Fruit fly (Drosophila melanogaster) whole organism, embryonic: Measurements from ENCODE around the gene Vps39.

Source experiments
- Atf6 ChIP-seq: fragments of 200-800 bp; sonication (Bioruptor generic); IDR thresholded peaks from 2 replicates; pipeline ENCODE4 v1.3.6; 2022; ENCODE audit warnings: missing biosample characterization, missing genetic modification characterization
- B-H2 ChIP-seq: fragments of 200-800 bp; sonication (Bioruptor generic); optimal IDR thresholded peaks from 2 replicates; lab custom pipeline; 2018; ENCODE audit warnings: missing biosample characterization, mild to moderate bottlenecking, missing genetic modification characterization
- Bgb ChIP-seq: fragments of 200-800 bp; sonication (Bioruptor generic); IDR thresholded peaks from 2 replicates; pipeline ENCODE4 v1.3.6; 2022; ENCODE audit warnings: missing biosample characterization, missing genetic modification characterization; ENCODE audit not compliant: partially characterized antibody
- CG11696 ChIP-seq: fragments of 200-800 bp; sonication (Bioruptor generic); IDR thresholded peaks from 2 replicates; pipeline ENCODE4 v1.3.6; 2022; ENCODE audit warnings: missing biosample characterization, missing genetic modification characterization
- CG12104 ChIP-seq: fragments of 200-800 bp; sonication (Bioruptor generic); optimal IDR thresholded peaks from 3 replicates; lab custom pipeline; 2016; ENCODE audit warnings: missing biosample characterization, missing genetic modification characterization
- CG12219 ChIP-seq: fragments of 200-800 bp; sonication (Bioruptor generic); optimal IDR thresholded peaks from 3 replicates; lab custom pipeline; 2018; ENCODE audit warnings: missing biosample characterization, mild to moderate bottlenecking, missing genetic modification characterization
- CG15479 ChIP-seq: fragments of 200-800 bp; sonication (Bioruptor generic); optimal IDR thresholded peaks from 3 replicates; lab custom pipeline; 2019; ENCODE audit warnings: missing biosample characterization, mild to moderate bottlenecking, missing genetic modification characterization, moderate library complexity
- CG15696 ChIP-seq: fragments of 200-800 bp; sonication (Bioruptor generic); optimal IDR thresholded peaks from 2 replicates; lab custom pipeline; 2019; ENCODE audit warnings: missing biosample characterization, mild to moderate bottlenecking, missing genetic modification characterization, moderate library complexity
- CG16779 ChIP-seq: fragments of 200-800 bp; sonication (Bioruptor generic); IDR thresholded peaks from 2 replicates; pipeline ENCODE4 v1.3.6; 2022; ENCODE audit warnings: missing biosample characterization, missing genetic modification characterization
- CG17359 ChIP-seq: fragments of 200-800 bp; sonication (Bioruptor generic); optimal IDR thresholded peaks from 3 replicates; lab custom pipeline; 2018; ENCODE audit warnings: missing biosample characterization, mild to moderate bottlenecking, missing genetic modification characterization, moderate library complexity
- CG17912 ChIP-seq: fragments of 200-800 bp; sonication (Bioruptor generic); optimal IDR thresholded peaks from 2 replicates; lab custom pipeline; 2018; ENCODE audit warnings: missing biosample characterization, mild to moderate bottlenecking, missing genetic modification characterization
- CG18599 ChIP-seq: fragments of 200-800 bp; sonication (Bioruptor generic); optimal IDR thresholded peaks from 3 replicates; lab custom pipeline; 2017; ENCODE audit warnings: missing biosample characterization, missing genetic modification characterization, mild to moderate bottlenecking, moderate library complexity, missing genetic modification reagents
- CG18764 ChIP-seq: fragments of 200-800 bp; sonication (Bioruptor generic); optimal IDR thresholded peaks from 3 replicates; lab custom pipeline; 2016; ENCODE audit warnings: missing biosample characterization, missing genetic modification characterization
- CG2116 ChIP-seq: fragments of 200-800 bp; sonication (Bioruptor generic); optimal IDR thresholded peaks from 3 replicates; lab custom pipeline; 2018; ENCODE audit warnings: missing biosample characterization, mild to moderate bottlenecking, missing genetic modification characterization
- CG2199 ChIP-seq: fragments of 200-800 bp; sonication (Bioruptor generic); IDR thresholded peaks from 3 replicates; pipeline ENCODE4 v1.3.6; 2022; ENCODE audit warnings: missing biosample characterization, missing genetic modification characterization
- CG32532 ChIP-seq: fragments of 200-800 bp; sonication (Bioruptor generic); IDR thresholded peaks from 2 replicates; pipeline ENCODE4 v1.3.6; 2022; ENCODE audit warnings: missing biosample characterization, missing genetic modification characterization
- CG4282 ChIP-seq: fragments of 200-800 bp; sonication (Bioruptor generic); optimal IDR thresholded peaks from 2 replicates; lab custom pipeline; 2016; ENCODE audit warnings: missing biosample characterization, missing genetic modification characterization
- CG4328 ChIP-seq: fragments of 200-800 bp; sonication (Bioruptor generic); optimal IDR thresholded peaks from 3 replicates; lab custom pipeline; 2017; ENCODE audit warnings: missing biosample characterization, missing genetic modification reagents, missing genetic modification characterization
- CG4854 ChIP-seq: fragments of 200-800 bp; sonication (Bioruptor generic); optimal IDR thresholded peaks from 2 replicates; lab custom pipeline; 2016; ENCODE audit warnings: missing biosample characterization, missing genetic modification characterization, inconsistent platforms
- CG6175 ChIP-seq: fragments of 200-800 bp; sonication (Bioruptor generic); IDR thresholded peaks from 3 replicates; pipeline ENCODE4 v1.3.6; 2022; ENCODE audit warnings: missing biosample characterization, missing genetic modification characterization
- CG6654 ChIP-seq: fragments of 200-800 bp; sonication (Bioruptor generic); optimal IDR thresholded peaks from 2 replicates; lab custom pipeline; 2017; ENCODE audit warnings: missing biosample characterization, mild to moderate bottlenecking, missing genetic modification characterization
- CG6765 ChIP-seq: fragments of 200-800 bp; sonication (Bioruptor generic); optimal IDR thresholded peaks from 3 replicates; lab custom pipeline; 2017; ENCODE audit warnings: missing biosample characterization, mild to moderate bottlenecking, missing genetic modification characterization
- CG7987 ChIP-seq: fragments of 200-800 bp; sonication (Bioruptor generic); optimal IDR thresholded peaks from 2 replicates; lab custom pipeline; 2018; ENCODE audit warnings: missing biosample characterization, mild to moderate bottlenecking, missing genetic modification characterization, moderate library complexity
- CG8290 ChIP-seq, 3 experiments: fragments of 200-800 bp; sonication (Bioruptor generic); optimal IDR thresholded peaks; 2 replicates each; lab custom pipeline; 2016 to 2019; ENCODE audit warnings: missing biosample characterization in 3 of 3, missing genetic modification characterization in 3 of 3, mild to moderate bottlenecking in 2 of 3, moderate library complexity in 1 of 3
- CG9817 ChIP-seq: fragments of 200-800 bp; sonication (Bioruptor generic); optimal IDR thresholded peaks from 2 replicates; lab custom pipeline; 2018; ENCODE audit warnings: missing biosample characterization, mild to moderate bottlenecking, missing genetic modification characterization, moderate library complexity
- ERR ChIP-seq: fragments of 200-800 bp; sonication (Bioruptor generic); optimal IDR thresholded peaks from 2 replicates; lab custom pipeline; 2016; ENCODE audit warnings: missing biosample characterization, missing genetic modification characterization
- HLH54F ChIP-seq: fragments of 200-800 bp; sonication (Bioruptor generic); optimal IDR thresholded peaks from 3 replicates; lab custom pipeline; 2016; ENCODE audit warnings: missing biosample characterization, missing genetic modification characterization
- Hr78 ChIP-seq, 2 experiments: fragments of 200-800 bp in 1 of 2; fragments of >200 bp in 1 of 2; sonication (Bioruptor generic) in 1 of 2; optimal IDR thresholded peaks; 2 replicates each; lab custom pipeline; 2017 to 2019; ENCODE audit warnings: missing biosample characterization in 2 of 2, missing genetic modification characterization in 2 of 2, mild to moderate bottlenecking in 1 of 2, moderate library complexity in 1 of 2
- Myb ChIP-seq: fragments of 200-800 bp; sonication (Bioruptor generic); optimal IDR thresholded peaks from 2 replicates; lab custom pipeline; 2016; ENCODE audit warnings: missing biosample characterization, missing genetic modification characterization
- Neu2 ChIP-seq: fragments of 200-800 bp; sonication (Bioruptor generic); optimal IDR thresholded peaks from 3 replicates; lab custom pipeline; 2016; ENCODE audit warnings: missing biosample characterization, missing genetic modification characterization, borderline replicate concordance
- Rfx ChIP-seq: fragments of 200-800 bp; sonication (Bioruptor generic); IDR thresholded peaks from 2 replicates; pipeline ENCODE4 v1.3.6; 2022; ENCODE audit warnings: missing biosample characterization, missing genetic modification characterization
- Stat92E ChIP-seq, 3 experiments: fragments of >200 bp in 2 of 3; fragments of 200-800 bp in 1 of 3; sonication (Bioruptor generic) in 1 of 3; optimal IDR thresholded peaks; 2 replicates each; lab custom pipeline; 2017 to 2019; ENCODE audit warnings: missing biosample characterization in 3 of 3, missing genetic modification characterization in 3 of 3, mild to moderate bottlenecking in 1 of 3, moderate library complexity in 1 of 3
- caup ChIP-seq: fragments of 200-800 bp; sonication (Bioruptor generic); optimal IDR thresholded peaks from 3 replicates; lab custom pipeline; 2017; ENCODE audit warnings: missing biosample characterization, mild to moderate bottlenecking, missing genetic modification characterization, moderate library complexity; ENCODE audit not compliant: severe bottlenecking
- disco-r ChIP-seq: fragments of 200-800 bp; sonication (Bioruptor generic); optimal IDR thresholded peaks from 2 replicates; lab custom pipeline; 2016; ENCODE audit warnings: missing biosample characterization, missing genetic modification characterization
- hbn ChIP-seq: fragments of 200-800 bp; sonication (Bioruptor generic); IDR thresholded peaks from 2 replicates; pipeline ENCODE4 v1.3.6; 2022; ENCODE audit warnings: missing biosample characterization, missing genetic modification characterization; ENCODE audit not compliant: partially characterized antibody
- hkb ChIP-seq, 2 experiments: fragments of 200-800 bp in 1 of 2; fragments of >200 bp in 1 of 2; sonication (Bioruptor generic) in 1 of 2; IDR thresholded peaks in 1 of 2; optimal IDR thresholded peaks in 1 of 2; 2 replicates each; pipeline versions ENCODE4 v1.3.6 to Lab custom; 2017 to 2022; ENCODE audit warnings: missing biosample characterization in 1 of 2, missing genetic modification characterization in 1 of 2
- insv ChIP-seq, 2 experiments: fragments of 200-800 bp; sonication (Bioruptor generic); optimal IDR thresholded peaks; 3 replicates each; lab custom pipeline; 2016 to 2018; ENCODE audit warnings: missing biosample characterization in 2 of 2, missing genetic modification characterization in 2 of 2
- kah ChIP-seq: fragments of 200-800 bp; sonication (Bioruptor generic); optimal IDR thresholded peaks from 2 replicates; lab custom pipeline; 2018; ENCODE audit warnings: missing biosample characterization, mild to moderate bottlenecking, missing genetic modification characterization
- lilli ChIP-seq: fragments of 200-800 bp; sonication (Bioruptor generic); optimal IDR thresholded peaks from 3 replicates; lab custom pipeline; 2016; ENCODE audit warnings: missing biosample characterization, missing genetic modification characterization
- lmd ChIP-seq: fragments of 200-800 bp; sonication (Bioruptor generic); IDR thresholded peaks from 2 replicates; pipeline ENCODE4 v1.3.6; 2022; ENCODE audit warnings: missing biosample characterization, missing genetic modification characterization
- nerfin-1 ChIP-seq: fragments of 200-800 bp; sonication (Bioruptor generic); optimal IDR thresholded peaks from 3 replicates; lab custom pipeline; 2019; ENCODE audit warnings: missing biosample characterization, mild to moderate bottlenecking, missing genetic modification characterization, moderate library complexity
- nerfin-2 ChIP-seq: fragments of 200-800 bp; sonication (Bioruptor generic); IDR thresholded peaks from 2 replicates; pipeline ENCODE4 v1.3.6; 2022; ENCODE audit warnings: missing biosample characterization, missing genetic modification characterization; ENCODE audit not compliant: partially characterized antibody
- pita ChIP-seq: fragments of 200-800 bp; sonication (Bioruptor generic); optimal IDR thresholded peaks from 2 replicates; lab custom pipeline; 2017; ENCODE audit warnings: missing biosample characterization, mild to moderate bottlenecking, missing genetic modification characterization
- pnt ChIP-seq: fragments of 200-800 bp; sonication (Bioruptor generic); optimal IDR thresholded peaks from 3 replicates; lab custom pipeline; 2016; ENCODE audit warnings: missing biosample characterization, missing genetic modification characterization
- sens ChIP-seq: fragments of 200-800 bp; sonication (Bioruptor generic); peaks from one replicate; lab custom pipeline; 2016; ENCODE audit warnings: missing biosample characterization, missing genetic modification characterization
- sim ChIP-seq: fragments of 200-800 bp; sonication (Bioruptor generic); IDR thresholded peaks from 2 replicates; pipeline ENCODE4 v1.3.6; 2022; ENCODE audit warnings: missing biosample characterization, missing genetic modification characterization
- zen ChIP-seq: fragments of 200-800 bp; sonication (Bioruptor generic); optimal IDR thresholded peaks from 3 replicates; lab custom pipeline; 2018; ENCODE audit warnings: missing biosample characterization, mild to moderate bottlenecking, missing genetic modification characterization, moderate library complexity

Gene Vps39

dm6 chr3R:18298298-18298899 is 24.2 kb upstream of the Vps39 start (continued):
- no peak for TF ChIP-seq nerfin-2 (GFP tag; lab: Robert Waterston, UW)
- no peak for TF ChIP-seq CG6654
- TF ChIP-seq CG17359 (tag; lab: Kevin White, UChicago): peak; percentile 3
- no peak for TF ChIP-seq CG12104 (GFP tag; lab: Kevin White, UChicago)
- TF ChIP-seq disco-r: no peak
- TF ChIP-seq Neu2: no peak
- TF ChIP-seq lmd (GFP tag; lab: Robert Waterston, UW): no peak
- TF ChIP-seq caup (GFP tag; lab: Kevin White, UChicago): peak; percentile 60
- peak; percentile 56 for TF ChIP-seq Rfx
- TF ChIP-seq CG16779 (GFP tag; lab: Robert Waterston, UW): no peak
- peak; percentile 25 for TF ChIP-seq lilli (GFP tag; lab: Kevin White, UChicago)
- peak; percentile 43 for TF ChIP-seq ERR (GFP tag; lab: Kevin White, UChicago)
- no peak for TF ChIP-seq Atf6
- peak; percentile 21 for TF ChIP-seq CG9817 (tag; lab: Kevin White, UChicago)
- peak; percentile 68 for TF ChIP-seq sens
- TF ChIP-seq nerfin-1 (tag; lab: Kevin White, UChicago): peak; percentile 95
- peak; percentile 18 for TF ChIP-seq pnt (GFP tag; lab: Kevin White, UChicago)
- TF ChIP-seq kah (GFP tag; lab: Kevin White, UChicago): peak; percentile 83
- peak; percentile 11 for TF ChIP-seq HLH54F (GFP tag; lab: Kevin White, UChicago)
- TF ChIP-seq CG12219 (GFP tag; lab: Kevin White, UChicago): peak; percentile 18
- peak; percentile 23 for TF ChIP-seq CG7987
- no peak for TF ChIP-seq insv (GFP tag; optimal IDR thresholded peaks at IDR 0.05; lab: Kevin White, UChicago)
- TF ChIP-seq Hr78 (GFP tag; optimal IDR thresholded peaks at IDR 0.05; lab: Kevin White, UChicago): peak in 1 of 2 experiments; percentile 43
- TF ChIP-seq CG6175 (GFP tag; lab: Robert Waterston, UW): 0 out of 3 replicates have a peak, but pooled peaks have one; percentile 32
- TF ChIP-seq CG2116 (GFP tag; lab: Kevin White, UChicago): no peak
- peak; percentile 53 for TF ChIP-seq CG15479
- no peak for TF ChIP-seq CG15696
- peak; percentile 13 for TF ChIP-seq CG4282 (GFP tag; lab: Kevin White, UChicago)
- peak; percentile 76; the same call in 2 of the 3 replicates for TF ChIP-seq CG2199 (GFP tag; lab: Robert Waterston, UW)
- TF ChIP-seq hbn (GFP tag; lab: Robert Waterston, UW): no peak
- TF ChIP-seq CG6765: no peak
- TF ChIP-seq CG18764: peak; percentile 2
- no peak for TF ChIP-seq zen (tag; lab: Kevin White, UChicago)
- TF ChIP-seq Myb (GFP tag; lab: Kevin White, UChicago): no peak
- TF ChIP-seq pita (GFP tag; lab: Kevin White, UChicago): no peak
- TF ChIP-seq sim: 0 out of 2 replicates have a peak, but pooled peaks have one; percentile 50
- TF ChIP-seq hkb (optimal IDR thresholded peaks at IDR 0.05; lab: Kevin White, UChicago): no peak
- TF ChIP-seq hkb (GFP tag; IDR thresholded peaks at IDR 0.05; lab: Robert Waterston, UW): peak; percentile 19; the same call in 1 of the 2 replicates
- TF ChIP-seq B-H2 (GFP tag; lab: Kevin White, UChicago): peak; percentile 53
- TF ChIP-seq Stat92E (GFP tag; optimal IDR thresholded peaks at IDR 0.05; lab: Kevin White, UChicago): no peak
- TF ChIP-seq CG32532: peak; percentile 56
- TF ChIP-seq CG18599 (GFP tag; lab: Kevin White, UChicago): peak; percentile 54
- no peak for TF ChIP-seq CG4328 (GFP tag; lab: Kevin White, UChicago)
- peak; percentile 28; the same call in 1 of the 2 replicates for TF ChIP-seq Bgb
- peak; percentile 98 for TF ChIP-seq CG11696 (GFP tag; lab: Robert Waterston, UW)
- TF ChIP-seq CG4854 (GFP tag; lab: Kevin White, UChicago): peak; percentile 29
- peak; percentile 49 for TF ChIP-seq CG17912
- TF ChIP-seq CG8290 (GFP tag; optimal IDR thresholded peaks at IDR 0.05; lab: Kevin White, UChicago): no peak
- TF ChIP-seq CG8290 (tag; optimal IDR thresholded peaks at IDR 0.05; lab: Kevin White, UChicago): peak in 1 of 2 experiments; percentile 60
